Worm (Caenorhabditis elegans): ENCODE measurements around the gene acl-4.

Gene acl-4

ce11 chrX:2044541-2045168 is 25.6 kb downstream of the acl-4 start:
- TF ChIP-seq repo-1 (tag; optimal IDR thresholded peaks at IDR 0.05) = no peak
- no peak for TF ChIP-seq nhr-179 (tag; optimal IDR thresholded peaks at IDR 0.05)
- TF ChIP-seq B0261.1 (tag; optimal IDR thresholded peaks at IDR 0.05) = no peak
- TF ChIP-seq ztf-3 (GFP tag; optimal IDR thresholded peaks at IDR 0.05) = no peak
- no peak for TF ChIP-seq him-1 (tag; optimal IDR thresholded peaks at IDR 0.05)
- TF ChIP-seq pha-4 (tag; optimal IDR thresholded peaks at IDR 0.05) = no peak
- TF ChIP-seq Y56A3A.18 (GFP tag; IDR thresholded peaks at IDR 0.05) = no peak
- TF ChIP-seq lin-40 (tag; optimal IDR thresholded peaks at IDR 0.05) = no peak
- TF ChIP-seq C17E4.6 (GFP tag; IDR thresholded peaks at IDR 0.05) = no peak
- no peak for TF ChIP-seq B0035.1 (tag; optimal IDR thresholded peaks at IDR 0.05)
- TF ChIP-seq F33H1.4 (GFP tag; IDR thresholded peaks at IDR 0.05) = no peak
- TF ChIP-seq tlf-1 (GFP tag; optimal IDR thresholded peaks at IDR 0.05) = no peak
- TF ChIP-seq egl-44 (GFP tag; IDR thresholded peaks at IDR 0.05) = no peak
- TF ChIP-seq F23B12.7 (tag; optimal IDR thresholded peaks at IDR 0.05; ENCODE audit: insufficient read depth) = no peak
- no peak for TF ChIP-seq unc-130 (GFP tag; optimal IDR thresholded peaks at IDR 0.05)
- TF ChIP-seq madf-6 (GFP tag; IDR thresholded peaks at IDR 0.05) = no peak
- TF ChIP-seq ztf-6 (GFP tag; IDR thresholded peaks at IDR 0.05) = no peak
- no peak for TF ChIP-seq rcor-1 (GFP tag; IDR thresholded peaks at IDR 0.05)

- TF ChIP-seq F37B4.10 (GFP tag; IDR thresholded peaks at IDR 0.05) (no peak), K12H6.12 (tag; optimal IDR thresholded peaks at IDR 0.05) (peak; percentile 23)
Measured at ce11 chrX:2043224-2043623, 27.0 kb downstream of the acl-4 start.

DNA sequence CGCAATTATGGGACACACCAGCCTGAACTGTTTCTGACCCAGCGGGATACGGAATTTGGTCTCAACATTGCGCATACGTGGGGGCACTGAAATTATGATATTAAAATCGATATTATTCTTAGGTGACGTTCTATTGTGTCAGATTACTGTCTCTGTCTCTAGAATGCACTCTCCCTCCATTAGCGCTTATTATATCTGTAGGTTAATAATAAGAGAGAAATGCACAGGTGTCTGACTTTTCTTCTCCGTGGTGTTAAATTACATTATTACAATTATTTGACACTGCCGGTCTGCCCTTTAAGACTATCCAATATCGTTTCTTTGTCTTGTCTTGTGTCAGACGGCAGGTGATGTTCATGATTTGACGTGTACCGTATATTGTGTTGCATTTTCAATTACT is 27.6 kb downstream of the acl-4 start:
- TF ChIP-seq ekl-4 (GFP tag; IDR thresholded peaks at IDR 0.05) (no peak), ztf-18 (tag; optimal IDR thresholded peaks at IDR 0.05) (no peak)

DNA sequence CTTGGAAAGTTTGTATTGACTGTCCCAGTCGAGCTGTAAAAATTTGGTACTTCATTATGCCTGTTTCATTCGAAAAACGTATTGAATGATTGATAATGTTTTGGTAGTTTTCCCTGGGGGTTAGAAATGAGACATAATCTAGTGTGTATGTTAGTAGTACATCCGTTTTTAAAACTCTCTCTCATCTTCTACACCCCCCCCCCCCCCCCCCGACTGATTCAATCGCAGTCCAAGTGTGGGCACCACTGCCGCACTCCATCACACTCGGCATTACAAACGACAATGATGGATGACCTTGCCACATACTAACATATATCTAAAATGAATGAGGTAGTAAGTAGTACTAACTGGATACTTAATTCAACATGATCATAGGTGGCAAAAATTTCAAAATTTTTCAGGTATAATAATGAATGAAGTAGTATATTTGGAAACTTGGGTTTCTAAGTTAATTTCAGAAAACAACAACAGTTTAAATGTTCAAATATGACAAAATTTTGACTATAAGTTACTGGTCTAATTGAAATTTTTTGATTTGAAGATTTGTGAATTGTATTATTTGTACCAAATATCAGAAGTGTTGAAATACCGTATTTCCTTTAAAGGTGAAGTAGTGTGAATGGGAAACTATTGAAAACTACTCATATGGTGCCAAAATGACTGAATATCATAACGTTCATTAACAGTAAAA is 28.7 kb downstream of the acl-4 start:
- no peak for TF ChIP-seq ets-4 (GFP tag; optimal IDR thresholded peaks at IDR 0.05)
- TF ChIP-seq C17E4.6 (GFP tag; IDR thresholded peaks at IDR 0.05) = no peak
- TF ChIP-seq ceh-79 (tag; optimal IDR thresholded peaks at IDR 0.05) = no peak
- no peak for TF ChIP-seq attf-3 (GFP tag; conservative IDR thresholded peaks at IDR 0.05)
- no peak for TF ChIP-seq nfyb-1 (GFP tag; IDR thresholded peaks at IDR 0.05)
- TF ChIP-seq zfh-2 (GFP tag; conservative IDR thresholded peaks at IDR 0.05) = peak; percentile 33; the same call in 1 of the 2 replicates
- no peak for TF ChIP-seq F10E7.11 (tag; optimal IDR thresholded peaks at IDR 0.05)

DNA sequence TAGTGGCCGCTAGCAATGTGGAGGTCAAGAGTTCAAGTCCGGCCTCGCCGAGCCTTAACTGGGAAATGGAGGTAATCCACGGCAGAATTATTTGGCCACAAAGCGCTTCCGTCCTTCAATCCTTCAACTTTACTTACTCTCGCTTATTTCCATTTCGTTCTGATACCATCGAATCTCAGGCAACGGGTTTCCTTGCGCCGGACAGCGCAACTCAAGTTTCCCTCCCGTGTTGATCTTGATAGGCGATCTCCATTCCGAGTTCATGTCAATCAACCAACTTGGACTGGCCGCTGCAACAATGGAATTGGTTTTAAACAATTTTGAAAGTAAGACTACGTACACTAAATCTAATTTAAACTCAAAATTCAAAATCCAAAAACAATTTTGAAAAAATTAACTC is 29.4 kb downstream of the acl-4 start:
- TF ChIP-seq rpc-1 (optimal IDR thresholded peaks at IDR 0.05) = no peak
- TF ChIP-seq rpc-1 (tag; optimal IDR thresholded peaks at IDR 0.05) = peak; percentile 26
- no peak for TF ChIP-seq C06A6.2 (GFP tag; conservative IDR thresholded peaks at IDR 0.05)
- no peak for TF ChIP-seq egl-18 (GFP tag; IDR thresholded peaks at IDR 0.05)
- TF ChIP-seq repo-1 (tag; optimal IDR thresholded peaks at IDR 0.05) = no peak
- TF ChIP-seq nfya-2 (GFP tag; IDR thresholded peaks at IDR 0.05) = no peak
- TF ChIP-seq aptf-3 (GFP tag; IDR thresholded peaks at IDR 0.05) = no peak

Data from whole organism, young adult.